Fruit fly (Drosophila melanogaster) whole organism, adult: ENCODE data around the gene CG45116.

Experiments
- CG11617 ChIP-seq: fragments of 200-800 bp; sonication (Bioruptor generic); optimal IDR thresholded peaks from 2 replicates; lab custom pipeline; 2017; ENCODE audit warnings: mild to moderate bottlenecking, missing biosample characterization, missing genetic modification reagents, missing genetic modification characterization
- CG12768 ChIP-seq: fragments of 200-800 bp; sonication (Bioruptor generic); optimal IDR thresholded peaks from 2 replicates; lab custom pipeline; 2017; ENCODE audit warnings: missing biosample characterization, missing genetic modification characterization, mild to moderate bottlenecking, moderate library complexity, missing genetic modification reagents
- CG14711 ChIP-seq: fragments of 200-800 bp; sonication (Bioruptor generic); optimal IDR thresholded peaks from 2 replicates; lab custom pipeline; 2018; ENCODE audit warnings: missing biosample characterization, mild to moderate bottlenecking, missing genetic modification characterization, moderate library complexity
- CG1620 ChIP-seq: fragments of 200-800 bp; sonication (Bioruptor generic); optimal IDR thresholded peaks from 2 replicates; lab custom pipeline; 2016; ENCODE audit warnings: missing biosample characterization, missing genetic modification characterization
- CG33017 ChIP-seq: fragments of 200-800 bp; sonication (Bioruptor generic); optimal IDR thresholded peaks from 2 replicates; lab custom pipeline; 2018; ENCODE audit warnings: missing biosample characterization, mild to moderate bottlenecking, missing genetic modification characterization, moderate library complexity
- CG5204 ChIP-seq: fragments of 200-800 bp; sonication (Bioruptor generic); optimal IDR thresholded peaks from 2 replicates; lab custom pipeline; 2016; ENCODE audit warnings: missing biosample characterization, missing genetic modification characterization
- CG7045 ChIP-seq: fragments of 200-800 bp; sonication (Bioruptor generic); optimal IDR thresholded peaks from 2 replicates; lab custom pipeline; 2017; ENCODE audit warnings: missing biosample characterization, mild to moderate bottlenecking, missing genetic modification characterization
- CG7101 ChIP-seq: fragments of 200-800 bp; sonication (Bioruptor generic); optimal IDR thresholded peaks from 2 replicates; lab custom pipeline; 2018; ENCODE audit warnings: missing biosample characterization, mild to moderate bottlenecking, missing genetic modification characterization, moderate library complexity
- Clk ChIP-seq: fragments of 200-800 bp; sonication (Bioruptor generic); optimal IDR thresholded peaks from 2 replicates; lab custom pipeline; 2017; ENCODE audit warnings: missing biosample characterization, missing genetic modification characterization
- Crg-1 ChIP-seq: fragments of 200-800 bp; sonication (Bioruptor generic); optimal IDR thresholded peaks from 2 replicates; lab custom pipeline; 2016; ENCODE audit warnings: missing biosample characterization, missing genetic modification characterization
- Hr96 ChIP-seq: fragments of 200-800 bp; sonication (Bioruptor generic); optimal IDR thresholded peaks from 2 replicates; lab custom pipeline; 2016; ENCODE audit warnings: missing biosample characterization, missing genetic modification characterization
- Mnt ChIP-seq: fragments of 200-800 bp; sonication (Bioruptor generic); optimal IDR thresholded peaks from 2 replicates; lab custom pipeline; 2016; ENCODE audit warnings: missing biosample characterization, mild to moderate bottlenecking, missing genetic modification characterization
- bab1 ChIP-seq: fragments of 200-800 bp; sonication (Bioruptor generic); optimal IDR thresholded peaks from 3 replicates; lab custom pipeline; 2019; ENCODE audit warnings: missing biosample characterization, mild to moderate bottlenecking, missing genetic modification characterization, moderate library complexity
- cic ChIP-seq: fragments of 200-800 bp; sonication (Bioruptor generic); optimal IDR thresholded peaks from 2 replicates; lab custom pipeline; 2017; ENCODE audit warnings: missing biosample characterization, mild to moderate bottlenecking, missing genetic modification characterization, moderate library complexity
- cnc ChIP-seq, 2 experiments: fragments of >200 bp; optimal IDR thresholded peaks; 2 replicates each; lab custom pipeline; 2017
- kay ChIP-seq: fragments of 200-800 bp; sonication (Bioruptor generic); peaks from one replicate; lab custom pipeline; 2016; ENCODE audit warnings: missing biosample characterization, missing genetic modification characterization, borderline replicate concordance
- ovo ChIP-seq: fragments of 200-800 bp; sonication (Bioruptor generic); optimal IDR thresholded peaks from 2 replicates; lab custom pipeline; 2016; ENCODE audit warnings: missing biosample characterization, missing genetic modification characterization
- pad ChIP-seq: fragments of 200-800 bp; sonication (Bioruptor generic); optimal IDR thresholded peaks from 3 replicates; lab custom pipeline; 2017; ENCODE audit warnings: missing biosample characterization, missing genetic modification characterization, mild to moderate bottlenecking, moderate library complexity, missing genetic modification reagents
- tj ChIP-seq: fragments of 200-800 bp; sonication (Bioruptor generic); optimal IDR thresholded peaks from 3 replicates; lab custom pipeline; 2017; ENCODE audit warnings: missing biosample characterization, mild to moderate bottlenecking, missing genetic modification characterization, moderate library complexity
- toe ChIP-seq: fragments of 200-800 bp; sonication (Bioruptor generic); optimal IDR thresholded peaks from 2 replicates; lab custom pipeline; 2016; ENCODE audit warnings: missing biosample characterization, missing genetic modification characterization

Gene CG45116

dm6 chr3L:22699133-22699532 lies at the start of gene CG45116:
Gene CG45116, plus strand, starts transcription at chr3L:22699433.
- TF ChIP-seq kay (GFP tag; lab: Kevin White, UChicago) (no peak), CG7101 (tag; lab: Kevin White, UChicago) (no peak), pad (GFP tag; lab: Kevin White, UChicago) (no peak), CG1620 (GFP tag; lab: Kevin White, UChicago) (no peak), CG12768 (GFP tag; lab: Kevin White, UChicago) (no peak), Crg-1 (GFP tag; lab: Kevin White, UChicago) (no peak)

- TF ChIP-seq CG7045 (GFP tag; lab: Kevin White, UChicago), result no peak
- TF ChIP-seq tj (GFP tag; lab: Kevin White, UChicago), result no peak
- TF ChIP-seq Mnt, result no peak
- TF ChIP-seq Hr96, result no peak
- no peak for TF ChIP-seq CG33017
- TF ChIP-seq Clk, result no peak
- no peak for TF ChIP-seq kay (GFP tag; lab: Kevin White, UChicago)
- TF ChIP-seq CG12768 (GFP tag; lab: Kevin White, UChicago), result no peak
- TF ChIP-seq CG14711 (tag; lab: Kevin White, UChicago), result no peak
- TF ChIP-seq CG5204 (GFP tag; lab: Kevin White, UChicago), result no peak
- no peak for TF ChIP-seq ovo (GFP tag; lab: Kevin White, UChicago)
- TF ChIP-seq bab1 (GFP tag; lab: Kevin White, UChicago), result no peak
- no peak for TF ChIP-seq CG1620 (GFP tag; lab: Kevin White, UChicago)
- no peak for TF ChIP-seq cnc (optimal IDR thresholded peaks at IDR 0.05; lab: Kevin White, UChicago)
- TF ChIP-seq cic (GFP tag; lab: Kevin White, UChicago), result no peak
- no peak for TF ChIP-seq toe
- no peak for TF ChIP-seq Crg-1 (GFP tag; lab: Kevin White, UChicago)
- TF ChIP-seq CG11617 (GFP tag; lab: Kevin White, UChicago), result no peak
- TF ChIP-seq pad (GFP tag; lab: Kevin White, UChicago), result no peak
Observed at dm6 chr3L:22652425-22652824, 46.8 kb upstream of the CG45116 start, which contains the start of gene CG33772. Gene CG33772, minus strand, starts transcription at chr3L:22652525.

dm6 chr3L:22665110-22665509 lies 34.1 kb upstream of the CG45116 start:
- TF ChIP-seq kay (GFP tag; lab: Kevin White, UChicago) (no peak), Crg-1 (GFP tag; lab: Kevin White, UChicago) (no peak), toe (no peak), CG14711 (tag; lab: Kevin White, UChicago) (no peak), CG11617 (GFP tag; lab: Kevin White, UChicago) (no peak), Hr96 (no peak), CG33017 (no peak), cnc (optimal IDR thresholded peaks at IDR 0.05; lab: Kevin White, UChicago) (no peak), CG1620 (GFP tag; lab: Kevin White, UChicago) (no peak), Mnt (no peak)

dm6 chr3L:22669275-22670006 lies 29.8 kb upstream of the CG45116 start, which contains the start of gene Jhbp6:
Gene Jhbp6, plus strand, starts transcription at chr3L:22669956.
- TF ChIP-seq CG33017 (no peak), Crg-1 (GFP tag; lab: Kevin White, UChicago) (no peak), Hr96 (no peak), ovo (GFP tag; lab: Kevin White, UChicago) (no peak), CG5204 (GFP tag; lab: Kevin White, UChicago) (no peak), CG7045 (GFP tag; lab: Kevin White, UChicago) (no peak), CG11617 (GFP tag; lab: Kevin White, UChicago) (no peak), cnc (optimal IDR thresholded peaks at IDR 0.05; lab: Kevin White, UChicago) (no peak), kay (GFP tag; lab: Kevin White, UChicago) (no peak)

dm6 chr3L:22670174-22670573 lies 29.1 kb upstream of the CG45116 start:
- TF ChIP-seq CG11617 (GFP tag; lab: Kevin White, UChicago) (no peak), CG7101 (tag; lab: Kevin White, UChicago) (no peak), tj (GFP tag; lab: Kevin White, UChicago) (no peak), kay (GFP tag; lab: Kevin White, UChicago) (no peak), Mnt (no peak), ovo (GFP tag; lab: Kevin White, UChicago) (no peak), cnc (optimal IDR thresholded peaks at IDR 0.05; lab: Kevin White, UChicago) (no peak), toe (no peak), pad (GFP tag; lab: Kevin White, UChicago) (no peak), Clk (no peak), Hr96 (no peak), CG33017 (no peak), CG12768 (GFP tag; lab: Kevin White, UChicago) (no peak), bab1 (GFP tag; lab: Kevin White, UChicago) (no peak), cic (GFP tag; lab: Kevin White, UChicago) (no peak), CG5204 (GFP tag; lab: Kevin White, UChicago) (no peak), Crg-1 (GFP tag; lab: Kevin White, UChicago) (no peak), CG1620 (GFP tag; lab: Kevin White, UChicago) (no peak), CG7045 (GFP tag; lab: Kevin White, UChicago) (no peak), CG14711 (tag; lab: Kevin White, UChicago) (no peak)

dm6 chr3L:22671699-22672276 lies 27.4 kb upstream of the CG45116 start:
- TF ChIP-seq ovo (GFP tag; lab: Kevin White, UChicago) (no peak), tj (GFP tag; lab: Kevin White, UChicago) (no peak)
